Worm (Caenorhabditis elegans) whole organism, L2 larva: ENCODE results near the gene str-111.
A peak's percentile ranks its signal among the peaks of the same experiment; 100 is the strongest.

Experiments used
- C34F6.9 ChIP-seq: fragments of 150-350 bp; optimal IDR thresholded peaks from 2 replicates; lab custom pipeline; 2014; ENCODE audit warnings: missing biosample characterization, missing genetic modification characterization
- F13H6.1 ChIP-seq: sonication (generic microtip); optimal IDR thresholded peaks from 2 replicates; lab custom pipeline; 2016; ENCODE audit warnings: missing genetic modification characterization, missing compliant biosample characterization
- R02D3.7 ChIP-seq: fragments of 150-350 bp; optimal IDR thresholded peaks from 2 replicates; lab custom pipeline; 2014; ENCODE audit warnings: missing biosample characterization, missing genetic modification characterization
- ZK546.5 ChIP-seq: sonication (generic microtip); optimal IDR thresholded peaks from 2 replicates; lab custom pipeline; 2017; ENCODE audit warnings: missing biosample characterization, missing genetic modification characterization
- alr-1 ChIP-seq: fragments of 150-350 bp; optimal IDR thresholded peaks from 2 replicates; lab custom pipeline; 2014; ENCODE audit warnings: missing biosample characterization, missing genetic modification characterization
- aly-2 ChIP-seq: fragments of 150-350 bp; optimal IDR thresholded peaks from 2 replicates; lab custom pipeline; 2014; ENCODE audit warnings: missing biosample characterization, missing genetic modification characterization
- ama-1 ChIP-seq: fragments of 150-350 bp; optimal IDR thresholded peaks from 2 replicates; lab custom pipeline; 2018; ENCODE audit warnings: inconsistent platforms
- blmp-1 ChIP-seq: sonication (generic microtip); optimal IDR thresholded peaks from 2 replicates; lab custom pipeline; 2017; ENCODE audit warnings: missing genetic modification characterization, mild to moderate bottlenecking, missing compliant biosample characterization, antibody characterized with exemption, moderate library complexity; ENCODE audit not compliant: insufficient read depth
- ceh-82 ChIP-seq: fragments of 150-350 bp; optimal IDR thresholded peaks from 2 replicates; lab custom pipeline; 2014; ENCODE audit warnings: missing biosample characterization, missing genetic modification characterization
- crh-2 ChIP-seq: sonication (generic microtip); optimal IDR thresholded peaks from 2 replicates; lab custom pipeline; 2017; ENCODE audit warnings: missing biosample characterization, missing genetic modification characterization
- dmd-4 ChIP-seq: sonication (generic microtip); optimal IDR thresholded peaks from 2 replicates; lab custom pipeline; 2017; ENCODE audit warnings: missing biosample characterization, missing genetic modification characterization
- elt-1 ChIP-seq: fragments of 150-350 bp; optimal IDR thresholded peaks from 2 replicates; lab custom pipeline; 2014; ENCODE audit warnings: missing biosample characterization, missing genetic modification characterization
- elt-3 ChIP-seq: sonication (generic microtip); optimal IDR thresholded peaks from 2 replicates; lab custom pipeline; 2017; ENCODE audit warnings: missing biosample characterization, missing genetic modification characterization
- fos-1 ChIP-seq: fragments of 150-350 bp; optimal IDR thresholded peaks from 2 replicates; lab custom pipeline; 2014; ENCODE audit warnings: missing biosample characterization, missing genetic modification characterization
- lin-13 ChIP-seq: fragments of 150-350 bp; optimal IDR thresholded peaks from 2 replicates; lab custom pipeline; 2014; ENCODE audit warnings: missing biosample characterization, missing genetic modification reagents, missing genetic modification characterization
- lin-39 ChIP-seq: fragments of 150-350 bp; optimal IDR thresholded peaks from 2 replicates; lab custom pipeline; 2014; ENCODE audit warnings: missing biosample characterization, missing genetic modification reagents, missing genetic modification characterization
- mab-5 ChIP-seq: fragments of 150-350 bp; optimal IDR thresholded peaks from 2 replicates; lab custom pipeline; 2014; ENCODE audit warnings: missing biosample characterization, missing genetic modification characterization
- mdl-1 ChIP-seq, 2 experiments: fragments of 150-350 bp in 1 of 2; sonication (generic microtip) in 1 of 2; optimal IDR thresholded peaks; 2 replicates each; lab custom pipeline; 2017; ENCODE audit warnings: missing biosample characterization in 2 of 2, missing genetic modification characterization in 2 of 2
- nhr-129 ChIP-seq: fragments of 150-350 bp; optimal IDR thresholded peaks from 2 replicates; lab custom pipeline; 2014; ENCODE audit warnings: missing biosample characterization, missing genetic modification characterization
- nhr-21 ChIP-seq: fragments of 150-350 bp; optimal IDR thresholded peaks from 2 replicates; lab custom pipeline; 2014; ENCODE audit warnings: missing biosample characterization, missing genetic modification characterization
- nhr-237 ChIP-seq: fragments of 150-350 bp; optimal IDR thresholded peaks from 2 replicates; lab custom pipeline; 2014; ENCODE audit warnings: missing biosample characterization, missing genetic modification characterization
- nhr-25 ChIP-seq: fragments of 150-350 bp; sonication (generic microtip); optimal IDR thresholded peaks from 3 replicates; lab custom pipeline; 2014; ENCODE audit warnings: missing biosample characterization, missing genetic modification characterization
- nhr-6 ChIP-seq: fragments of 150-350 bp; optimal IDR thresholded peaks from 2 replicates; lab custom pipeline; 2014; ENCODE audit warnings: missing biosample characterization, missing genetic modification characterization
- nhr-77 ChIP-seq: fragments of 150-350 bp; optimal IDR thresholded peaks from 2 replicates; lab custom pipeline; 2014; ENCODE audit warnings: missing biosample characterization, missing genetic modification characterization
- peb-1 ChIP-seq: fragments of 150-350 bp; optimal IDR thresholded peaks from 2 replicates; lab custom pipeline; 2014; ENCODE audit warnings: missing biosample characterization, missing genetic modification characterization
- sma-9 ChIP-seq, 2 experiments: fragments of 150-350 bp in 1 of 2; sonication (generic microtip) in 1 of 2; optimal IDR thresholded peaks; 2 replicates each; lab custom pipeline; 2014 to 2016; ENCODE audit warnings: missing genetic modification characterization in 2 of 2, mild to moderate bottlenecking in 1 of 2, missing biosample characterization in 1 of 2, missing compliant biosample characterization in 1 of 2, missing genetic modification reagents in 1 of 2, moderate library complexity in 1 of 2
- zag-1 ChIP-seq: fragments of 150-350 bp; optimal IDR thresholded peaks from 2 replicates; lab custom pipeline; 2014; ENCODE audit warnings: missing biosample characterization, missing genetic modification characterization
- ztf-1 ChIP-seq: fragments of 200-800 bp; sonication (Bioruptor generic); conservative IDR thresholded peaks from 2 replicates; pipeline ENCODE4 v1.3.6; 2022; ENCODE audit warnings: missing genetic modification characterization, missing compliant biosample characterization
- ztf-11 ChIP-seq: sonication (generic microtip); optimal IDR thresholded peaks from 2 replicates; lab custom pipeline; 2017; ENCODE audit warnings: missing biosample characterization, missing genetic modification characterization
- ztf-4 ChIP-seq: fragments of 150-350 bp; optimal IDR thresholded peaks from 2 replicates; lab custom pipeline; 2014; ENCODE audit warnings: missing biosample characterization, missing genetic modification characterization

The str-111 gene

ce11 chrV:16190485-16190884 is 21.6 kb upstream of the str-111 start, which contains the start of gene srh-281:
Gene srh-281 (plus strand): TSS chrV:16190785.
- no peak for TF ChIP-seq C34F6.9 (tag; lab: Kevin White, UChicago)
- no peak for TF ChIP-seq alr-1
- TF ChIP-seq fos-1 (tag; lab: Kevin White, UChicago), result no peak
- no peak for TF ChIP-seq blmp-1 (tag; lab: Kevin White, UChicago)
- no peak for TF ChIP-seq nhr-25 (tag; lab: Kevin White, UChicago)

- TF ChIP-seq mab-5 (tag; lab: Kevin White, UChicago) (no peak), elt-1 (tag; lab: Kevin White, UChicago) (no peak), nhr-237 (no peak), zag-1 (tag; lab: Kevin White, UChicago) (no peak), peb-1 (no peak), alr-1 (no peak), nhr-77 (tag; lab: Kevin White, UChicago) (no peak), mdl-1 (tag; optimal IDR thresholded peaks at IDR 0.05; lab: Kevin White, UChicago) (no peak)
Observed at ce11 chrV:16183357-16183756, 14.4 kb upstream of the str-111 start, which contains the start of gene srz-14. Gene srz-14 (plus strand): TSS chrV:16183657.

ce11 chrV:16182918-16183317 is 14.0 kb upstream of the str-111 start, which contains the start of gene srh-277:
Gene srh-277 (plus strand): TSS chrV:16183218.
- no peak for TF ChIP-seq R02D3.7 (tag; lab: Kevin White, UChicago)
- no peak for TF ChIP-seq elt-3 (tag; lab: Kevin White, UChicago)
- no peak for TF ChIP-seq lin-13
- no peak for TF ChIP-seq lin-39
- TF ChIP-seq ceh-82, result no peak
- TF ChIP-seq ztf-1 (GFP tag; lab: Robert Waterston, UW), result no peak
- no peak for TF ChIP-seq nhr-21
- TF ChIP-seq mdl-1 (tag; optimal IDR thresholded peaks at IDR 0.05; lab: Kevin White, UChicago), result no peak

DNA sequence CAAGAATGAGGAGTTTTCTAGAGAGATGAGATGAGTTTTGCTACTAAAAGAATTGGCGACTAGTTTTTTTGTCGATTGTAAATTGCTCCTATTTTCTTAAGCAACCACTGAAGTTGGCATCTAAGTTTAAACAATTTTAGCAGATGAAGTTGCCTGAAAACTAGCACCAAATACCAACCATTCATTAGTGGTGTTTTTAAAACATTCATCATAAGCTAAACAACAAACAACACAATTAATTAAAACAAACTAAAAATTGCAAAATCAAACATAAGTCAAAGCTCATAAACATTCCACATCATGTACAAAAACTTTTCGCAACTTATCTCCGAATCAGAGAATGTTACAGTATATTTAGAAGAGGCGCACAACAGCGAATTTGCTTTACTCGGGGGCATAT is 13.2 kb upstream of the str-111 start, which contains the start of gene srz-13:
srz-13 (plus strand) TSS at position 301 of the 400 bp plus-strand sequence.
- TF ChIP-seq ztf-4 (no peak), nhr-6 (tag; lab: Kevin White, UChicago) (no peak), crh-2 (tag; lab: Kevin White, UChicago) (no peak), fos-1 (tag; lab: Kevin White, UChicago) (no peak), C34F6.9 (tag; lab: Kevin White, UChicago) (no peak), ama-1 (no peak), peb-1 (no peak)

DNA sequence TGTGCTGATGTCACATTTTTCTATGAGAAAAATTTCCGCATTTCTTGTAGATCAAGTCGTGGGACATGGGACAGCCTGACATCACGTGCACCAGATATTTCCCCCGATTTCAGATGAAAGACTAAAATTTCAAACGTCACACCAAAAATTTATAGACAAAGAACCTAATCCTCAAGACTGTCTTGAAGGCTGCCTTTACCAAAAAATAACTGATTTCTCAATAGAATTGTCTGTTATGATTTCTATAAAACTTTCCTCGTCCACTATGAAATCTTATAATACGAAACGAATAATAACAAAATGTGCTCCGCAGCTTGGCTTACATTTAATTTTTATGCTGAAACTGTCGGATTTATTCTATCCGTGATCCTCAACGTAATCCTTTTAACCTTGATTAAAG is 11.4 kb upstream of the str-111 start, which contains the start of gene str-106:
str-106 (plus strand) TSS at position 301 of the 400 bp plus-strand sequence.
- TF ChIP-seq ztf-1 (GFP tag; lab: Robert Waterston, UW), result no peak
- TF ChIP-seq nhr-77 (tag; lab: Kevin White, UChicago), result no peak

DNA sequence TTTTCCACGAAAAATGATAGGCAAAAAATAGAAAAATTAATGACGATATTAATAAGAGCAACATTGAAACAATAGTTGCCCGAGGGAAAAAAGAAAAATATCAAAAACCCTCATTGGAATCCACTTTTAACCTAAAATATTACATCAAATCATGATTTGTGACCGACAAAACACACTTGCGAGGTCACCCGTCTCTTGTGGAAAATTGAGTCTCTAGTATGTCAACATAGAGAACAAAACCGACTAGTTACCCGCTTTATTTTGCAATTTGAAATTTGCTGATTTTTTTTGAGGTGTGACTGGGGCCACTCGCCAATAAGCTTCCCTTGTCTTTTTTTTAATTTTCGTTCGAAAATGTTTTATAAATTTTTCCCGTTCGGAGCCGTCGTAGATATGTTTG is 6.8 kb upstream of the str-111 start, which contains the start of gene cyp-33D1:
cyp-33D1 (minus strand) TSS at position 101 of the 400 bp plus-strand sequence.
- TF ChIP-seq F13H6.1 (no peak), crh-2 (tag; lab: Kevin White, UChicago) (no peak), aly-2 (tag; lab: Kevin White, UChicago) (no peak), ZK546.5 (tag; lab: Kevin White, UChicago) (no peak), C34F6.9 (tag; lab: Kevin White, UChicago) (no peak), R02D3.7 (tag; lab: Kevin White, UChicago) (no peak)

DNA sequence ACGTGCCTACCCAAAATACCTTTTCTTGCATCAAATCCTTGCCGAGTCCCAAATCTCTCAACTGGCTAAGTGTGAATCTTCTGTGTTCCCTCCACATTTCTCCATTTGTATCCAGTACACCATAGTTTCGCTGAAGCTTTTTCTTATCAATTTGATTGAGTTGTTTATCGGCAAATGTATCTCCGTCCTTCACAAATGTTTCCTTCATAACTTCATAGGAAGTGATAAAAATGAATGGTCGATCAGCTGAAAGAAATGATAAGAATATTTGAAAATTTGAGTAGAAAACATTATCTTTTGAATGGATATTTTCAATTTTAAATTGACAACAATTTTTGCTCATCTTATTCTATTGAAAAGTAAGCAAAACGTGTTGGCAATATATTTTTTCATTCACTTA is 6.3 kb upstream of the str-111 start:
- no peak for TF ChIP-seq elt-1 (tag; lab: Kevin White, UChicago)
- no peak for TF ChIP-seq dmd-4
- TF ChIP-seq ztf-11, result no peak
- TF ChIP-seq fos-1 (tag; lab: Kevin White, UChicago), result peak; percentile 65
- TF ChIP-seq, all 48 proteins: peak for 1

ce11 chrV:16174109-16174508 is 5.2 kb upstream of the str-111 start:
- peak; percentile 35 for TF ChIP-seq fos-1 (tag; lab: Kevin White, UChicago)
- no peak for TF ChIP-seq nhr-129 (tag; lab: Kevin White, UChicago)
- TF ChIP-seq lin-13, result no peak
- no peak for TF ChIP-seq sma-9 (GFP tag; optimal IDR thresholded peaks at IDR 0.05; lab: Kevin White, UChicago)
- no peak for TF ChIP-seq sma-9 (tag; optimal IDR thresholded peaks at IDR 0.05; lab: Kevin White, UChicago)
